Worm (Caenorhabditis elegans) whole organism, late embryonic: ENCODE data around the gene srbc-20.

ENCODE experiments used
- C38D4.7 ChIP-seq: fragments of 200-800 bp; sonication (Bioruptor generic); optimal IDR thresholded peaks from 2 replicates; lab custom pipeline; 2018; ENCODE audit warnings: mild to moderate bottlenecking, missing genetic modification characterization, moderate library complexity, missing compliant biosample characterization
- F13H6.1 ChIP-seq: sonication (generic microtip); optimal IDR thresholded peaks from 2 replicates; lab custom pipeline; 2016; ENCODE audit warnings: missing genetic modification characterization, missing compliant biosample characterization
- K09A11.1 ChIP-seq: sonication (generic microtip); optimal IDR thresholded peaks from 2 replicates; lab custom pipeline; 2017; ENCODE audit warnings: antibody characterized with exemption, mild to moderate bottlenecking, missing genetic modification characterization, missing compliant biosample characterization; ENCODE audit not compliant: insufficient read depth
- T23F11.4 ChIP-seq: fragments of 200-800 bp; sonication (Bioruptor generic); optimal IDR thresholded peaks from 2 replicates; lab custom pipeline; 2018; ENCODE audit warnings: mild to moderate bottlenecking, missing genetic modification characterization, missing compliant biosample characterization
- Y22D7AL.16 ChIP-seq: sonication (generic microtip); optimal IDR thresholded peaks from 2 replicates; lab custom pipeline; 2016; ENCODE audit warnings: missing genetic modification characterization, missing compliant biosample characterization
- ahr-1 ChIP-seq: sonication (generic microtip); optimal IDR thresholded peaks from 2 replicates; lab custom pipeline; 2016; ENCODE audit warnings: missing genetic modification characterization, missing compliant biosample characterization
- ceh-18 ChIP-seq: sonication (generic microtip); optimal IDR thresholded peaks from 2 replicates; lab custom pipeline; 2016; ENCODE audit warnings: missing genetic modification characterization, missing compliant biosample characterization
- ceh-2 ChIP-seq: sonication (generic microtip); optimal IDR thresholded peaks from 2 replicates; lab custom pipeline; 2016; ENCODE audit warnings: missing genotype, missing genetic modification characterization, missing compliant biosample characterization
- ceh-30 ChIP-seq: fragments of 150-350 bp; optimal IDR thresholded peaks from 2 replicates; lab custom pipeline; 2014; ENCODE audit warnings: missing biosample characterization, missing genetic modification characterization
- ceh-48 ChIP-seq: sonication (generic microtip); optimal IDR thresholded peaks from 2 replicates; lab custom pipeline; 2016; ENCODE audit warnings: missing genetic modification characterization, inconsistent platforms, missing compliant biosample characterization
- ceh-9 ChIP-seq: sonication (generic microtip); optimal IDR thresholded peaks from 2 replicates; lab custom pipeline; 2016; ENCODE audit warnings: mild to moderate bottlenecking, missing genetic modification characterization, inconsistent platforms, missing compliant biosample characterization
- dmd-4 ChIP-seq: sonication (generic microtip); optimal IDR thresholded peaks from 2 replicates; lab custom pipeline; 2016; ENCODE audit warnings: borderline replicate concordance, missing genetic modification characterization, missing compliant biosample characterization
- dve-1 ChIP-seq: sonication (generic microtip); optimal IDR thresholded peaks from 2 replicates; lab custom pipeline; 2017; ENCODE audit warnings: antibody characterized with exemption, mild to moderate bottlenecking, missing genetic modification characterization, missing compliant biosample characterization
- fax-1 ChIP-seq: sonication (generic microtip); optimal IDR thresholded peaks from 2 replicates; lab custom pipeline; 2016; ENCODE audit warnings: missing genotype, missing genetic modification characterization, missing compliant biosample characterization
- fkh-6 ChIP-seq: sonication (generic microtip); optimal IDR thresholded peaks from 2 replicates; lab custom pipeline; 2016; ENCODE audit warnings: missing genetic modification characterization, missing compliant biosample characterization
- gmeb-2 ChIP-seq: sonication (generic microtip); optimal IDR thresholded peaks from 2 replicates; lab custom pipeline; 2016; ENCODE audit warnings: missing genetic modification characterization, inconsistent platforms, missing compliant biosample characterization
- hlh-6 ChIP-seq: sonication (generic microtip); optimal IDR thresholded peaks from 2 replicates; lab custom pipeline; 2016; ENCODE audit warnings: missing genotype, missing genetic modification characterization, missing compliant biosample characterization
- hlh-8 ChIP-seq: sonication (generic microtip); optimal IDR thresholded peaks from 2 replicates; lab custom pipeline; 2016; ENCODE audit warnings: missing genotype, missing genetic modification characterization, missing compliant biosample characterization
- lim-6 ChIP-seq: sonication (generic microtip); optimal IDR thresholded peaks from 2 replicates; lab custom pipeline; 2016; ENCODE audit warnings: missing genetic modification characterization, missing compliant biosample characterization
- lin-11 ChIP-seq: fragments of 200-800 bp; sonication (Bioruptor generic); optimal IDR thresholded peaks from 2 replicates; lab custom pipeline; 2018; ENCODE audit warnings: mild to moderate bottlenecking, missing genetic modification characterization, missing compliant biosample characterization
- nhr-11 ChIP-seq: fragments of 150-350 bp; optimal IDR thresholded peaks from 2 replicates; lab custom pipeline; 2014; ENCODE audit warnings: missing biosample characterization, missing genetic modification characterization
- nhr-232 ChIP-seq: sonication (generic microtip); optimal IDR thresholded peaks from 2 replicates; lab custom pipeline; 2016; ENCODE audit warnings: missing genetic modification characterization, missing compliant biosample characterization
- pag-3 ChIP-seq: sonication (generic microtip); optimal IDR thresholded peaks from 2 replicates; lab custom pipeline; 2016; ENCODE audit warnings: missing compliant biosample characterization, missing genetic modification characterization, borderline replicate concordance
- pat-9 ChIP-seq: fragments of 200-800 bp; sonication (Bioruptor generic); optimal IDR thresholded peaks from 2 replicates; lab custom pipeline; 2018; ENCODE audit warnings: mild to moderate bottlenecking, missing genetic modification characterization, moderate library complexity, missing compliant biosample characterization
- pha-2 ChIP-seq: sonication (generic microtip); optimal IDR thresholded peaks from 2 replicates; lab custom pipeline; 2017; ENCODE audit warnings: mild to moderate bottlenecking, missing genetic modification characterization, missing compliant biosample characterization
- pqm-1 ChIP-seq: sonication (generic microtip); optimal IDR thresholded peaks from 2 replicates; lab custom pipeline; 2016; ENCODE audit warnings: missing genetic modification characterization, missing compliant biosample characterization
- pros-1 ChIP-seq: fragments of 150-350 bp; optimal IDR thresholded peaks from 2 replicates; lab custom pipeline; 2014; ENCODE audit warnings: missing biosample characterization, missing genetic modification reagents, missing genetic modification characterization
- ref-2 ChIP-seq: sonication (generic microtip); optimal IDR thresholded peaks from 2 replicates; lab custom pipeline; 2016; ENCODE audit warnings: missing genetic modification characterization, missing compliant biosample characterization
- sox-2 ChIP-seq: fragments of 200-800 bp; sonication (Bioruptor generic); IDR thresholded peaks from 2 replicates; pipeline ENCODE4 v1.3.6; 2022; ENCODE audit warnings: missing genetic modification reagents, missing genetic modification characterization, missing compliant biosample characterization
- tbx-2 ChIP-seq: sonication (generic microtip); optimal IDR thresholded peaks from 2 replicates; lab custom pipeline; 2016; ENCODE audit warnings: missing genetic modification characterization, missing compliant biosample characterization
- tbx-7 ChIP-seq: sonication (generic microtip); optimal IDR thresholded peaks from 2 replicates; lab custom pipeline; 2016; ENCODE audit warnings: missing genotype, missing genetic modification characterization, missing compliant biosample characterization
- ttx-3 ChIP-seq: sonication (generic microtip); optimal IDR thresholded peaks from 2 replicates; lab custom pipeline; 2016; ENCODE audit warnings: missing genetic modification reagents, missing genetic modification characterization, missing compliant biosample characterization
- unc-86 ChIP-seq: sonication (generic microtip); optimal IDR thresholded peaks from 2 replicates; lab custom pipeline; 2016; ENCODE audit warnings: missing genetic modification characterization, missing compliant biosample characterization
- ztf-16 ChIP-seq: sonication (generic microtip); optimal IDR thresholded peaks from 2 replicates; lab custom pipeline; 2017; ENCODE audit warnings: missing genetic modification characterization, missing compliant biosample characterization

The srbc-20 gene

DNA sequence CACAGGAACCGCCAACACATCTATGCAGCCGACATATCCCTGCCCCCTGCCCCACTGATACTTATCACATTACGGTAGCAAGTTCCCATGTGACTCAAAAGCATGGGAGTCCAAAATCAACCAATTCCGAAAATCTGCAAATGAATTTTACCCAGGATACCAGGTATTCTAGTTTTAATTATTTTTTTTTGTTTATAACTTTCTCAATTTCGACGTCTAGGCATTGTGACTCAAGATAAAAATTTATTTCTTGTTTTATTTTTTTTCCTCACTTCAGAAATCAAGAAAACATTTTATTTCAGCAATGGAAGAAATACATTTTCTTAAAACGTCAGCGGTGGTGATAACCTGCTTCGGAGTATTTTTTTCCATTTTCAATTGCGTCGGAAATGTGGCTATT lies 4.6 kb downstream of the srbc-20 start, which contains the start of gene srbc-24 (continued):
- TF ChIP-seq pros-1 (tag; lab: Kevin White, UChicago), result no peak

DNA sequence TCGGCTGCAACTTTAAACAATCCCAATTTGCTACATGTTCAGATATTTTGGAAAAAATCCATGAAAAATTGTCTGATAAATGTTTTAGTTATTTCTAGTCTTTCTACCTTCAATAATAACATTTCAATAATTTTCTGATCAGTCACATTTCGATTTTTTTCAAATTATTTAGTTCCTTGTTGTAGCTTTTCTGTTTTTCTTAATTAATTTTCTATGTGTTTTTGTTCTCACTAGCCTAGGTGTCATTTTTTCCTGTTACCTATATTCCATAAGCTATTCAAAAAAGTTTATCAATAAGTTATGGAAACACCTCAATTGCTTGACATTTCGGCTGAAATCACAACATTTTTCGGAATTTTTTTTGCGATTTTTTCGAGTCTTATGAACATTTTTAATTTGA lies 6.4 kb downstream of the srbc-20 start, which contains the start of gene srbc-23:
Gene srbc-23 (plus strand): TSS at position 301 of the 400 bp plus-strand sequence.
- TF ChIP-seq tbx-2 (tag; lab: Kevin White, UChicago), result no peak
- TF ChIP-seq hlh-8, result no peak
- TF ChIP-seq pha-2 (tag; lab: Kevin White, UChicago), result no peak
- TF ChIP-seq pag-3 (tag; lab: Kevin White, UChicago), result no peak
- no peak for TF ChIP-seq ceh-48
- no peak for TF ChIP-seq fkh-6
- no peak for TF ChIP-seq tbx-7 (tag; lab: Kevin White, UChicago)

DNA sequence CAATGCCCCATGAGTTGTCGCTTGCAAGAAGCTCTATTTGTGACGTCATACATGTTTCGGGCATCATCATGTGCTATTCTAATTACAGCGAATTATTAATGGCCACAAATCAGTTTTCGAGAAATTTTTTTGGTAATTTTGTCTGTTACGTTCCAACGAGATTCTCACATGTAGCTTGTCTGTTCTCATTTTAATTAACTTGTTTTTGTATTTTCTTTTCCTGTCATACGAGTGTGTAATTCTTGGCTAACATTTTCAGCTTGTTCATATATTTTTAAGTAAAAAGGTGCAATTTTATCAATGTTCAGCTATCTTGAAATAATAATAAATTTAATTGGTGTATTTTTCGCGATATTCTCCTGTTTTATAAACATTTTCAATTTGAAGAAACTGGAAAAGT lies 8.3 kb downstream of the srbc-20 start, which contains the start of gene srbc-21:
Gene srbc-21 (plus strand): TSS at position 301 of the 400 bp plus-strand sequence.
- no peak for TF ChIP-seq ceh-30 (tag; lab: Kevin White, UChicago)

DNA sequence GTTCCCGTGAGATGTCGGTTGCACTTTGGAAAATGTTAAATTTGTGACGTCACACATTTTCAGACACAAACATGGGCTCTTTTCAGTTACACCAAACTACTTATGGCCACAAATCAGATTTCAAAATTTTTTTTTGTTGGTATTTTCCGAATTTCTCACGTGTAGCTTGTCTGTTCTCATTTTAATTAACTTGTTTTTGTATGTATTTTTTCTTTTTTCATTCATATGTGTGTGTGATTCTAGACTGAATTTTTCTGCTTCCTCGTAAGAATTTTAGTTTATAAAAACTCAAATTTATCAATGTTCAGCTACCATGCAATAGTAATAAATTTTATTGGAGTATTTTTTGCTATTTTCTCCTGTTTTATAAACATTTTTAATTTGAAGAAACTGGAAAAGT lies 9.9 kb downstream of the srbc-20 start, which contains the start of gene srbc-22:
Gene srbc-22 (plus strand): TSS at position 301 of the 400 bp plus-strand sequence.
- TF ChIP-seq ztf-16 (tag; lab: Kevin White, UChicago), result no peak
- no peak for TF ChIP-seq pha-2 (tag; lab: Kevin White, UChicago)
- no peak for TF ChIP-seq ceh-9 (tag; lab: Kevin White, UChicago)
- TF ChIP-seq nhr-232 (tag; lab: Kevin White, UChicago), result no peak
- TF ChIP-seq hlh-8, result no peak
- TF ChIP-seq nhr-11, result no peak
- TF ChIP-seq F13H6.1 (tag; lab: Kevin White, UChicago), result no peak
- TF ChIP-seq T23F11.4 (GFP tag; lab: Kevin White, UChicago), result no peak
- no peak for TF ChIP-seq fkh-6
- no peak for TF ChIP-seq gmeb-2 (tag; lab: Kevin White, UChicago)
- TF ChIP-seq ceh-2 (tag; lab: Kevin White, UChicago), result no peak
- no peak for TF ChIP-seq K09A11.1
- no peak for TF ChIP-seq sox-2 (GFP tag; lab: Robert Waterston, UW)
- no peak for TF ChIP-seq ceh-18
- no peak for TF ChIP-seq ttx-3 (tag; lab: Kevin White, UChicago)
- no peak for TF ChIP-seq dmd-4 (tag; lab: Kevin White, UChicago)

DNA sequence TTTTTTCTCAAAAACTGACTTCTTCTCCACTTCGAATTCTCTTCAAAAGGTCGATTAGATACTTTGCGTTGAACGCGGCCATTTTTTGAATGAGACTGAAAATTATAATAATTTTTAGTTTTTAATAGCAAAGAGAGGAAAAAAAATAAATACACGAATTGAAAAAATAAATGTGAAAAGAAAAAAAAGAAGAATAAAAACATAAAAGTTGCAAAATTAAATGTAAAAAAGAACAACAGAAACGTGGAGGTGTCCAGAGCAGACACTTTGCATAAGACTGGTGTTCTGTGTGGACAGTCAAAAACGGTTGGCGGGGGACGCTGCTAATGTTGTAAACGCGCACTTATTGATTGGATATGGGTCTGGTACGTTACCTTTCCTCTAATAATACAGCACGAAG lies 12.4 kb downstream of the srbc-20 start, which contains the start of gene C45H4.14:
Gene C45H4.14 (minus strand): TSS at position 101 of the 400 bp plus-strand sequence.
- TF ChIP-seq T23F11.4 (GFP tag; lab: Kevin White, UChicago), result no peak
- TF ChIP-seq pha-2 (tag; lab: Kevin White, UChicago), result no peak
- no peak for TF ChIP-seq ceh-30 (tag; lab: Kevin White, UChicago)
- no peak for TF ChIP-seq pat-9 (tag; lab: Kevin White, UChicago)
- TF ChIP-seq lim-6, result no peak
- TF ChIP-seq ref-2 (tag; lab: Kevin White, UChicago), result no peak
- TF ChIP-seq ahr-1 (tag; lab: Kevin White, UChicago), result no peak
- TF ChIP-seq pqm-1, result no peak
- TF ChIP-seq fax-1 (tag; lab: Kevin White, UChicago), result no peak
- TF ChIP-seq tbx-7 (tag; lab: Kevin White, UChicago), result no peak
- TF ChIP-seq lin-11 (tag; lab: Kevin White, UChicago), result no peak
- TF ChIP-seq unc-86 (tag; lab: Kevin White, UChicago), result no peak
- no peak for TF ChIP-seq ceh-9 (tag; lab: Kevin White, UChicago)
- no peak for TF ChIP-seq C38D4.7 (GFP tag; lab: Kevin White, UChicago)
- TF ChIP-seq Y22D7AL.16, result no peak
- TF ChIP-seq dve-1 (tag; lab: Kevin White, UChicago), result no peak
- no peak for TF ChIP-seq hlh-6
